Worm (Caenorhabditis elegans) whole organism, L1 larva: ENCODE results near the gene srw-77.
"Not testable (repeated sequence)": the region's sequence is repeated elsewhere in the genome, so short reads cannot be mapped to it uniquely, and the experiment has no call there.

Experiments used
- nhr-11 ChIP-seq: fragments of 150-350 bp; optimal IDR thresholded peaks from 2 replicates; lab custom pipeline; 2014; ENCODE audit warnings: missing biosample characterization, missing genetic modification characterization
- snpc-4 ChIP-seq: fragments of 150-350 bp; optimal IDR thresholded peaks from 2 replicates; lab custom pipeline; 2014; ENCODE audit warnings: missing biosample characterization, missing genetic modification characterization
- sptf-1 ChIP-seq: fragments of 150-350 bp; optimal IDR thresholded peaks from 2 replicates; lab custom pipeline; 2014; ENCODE audit warnings: missing biosample characterization, missing genetic modification characterization

DNA sequence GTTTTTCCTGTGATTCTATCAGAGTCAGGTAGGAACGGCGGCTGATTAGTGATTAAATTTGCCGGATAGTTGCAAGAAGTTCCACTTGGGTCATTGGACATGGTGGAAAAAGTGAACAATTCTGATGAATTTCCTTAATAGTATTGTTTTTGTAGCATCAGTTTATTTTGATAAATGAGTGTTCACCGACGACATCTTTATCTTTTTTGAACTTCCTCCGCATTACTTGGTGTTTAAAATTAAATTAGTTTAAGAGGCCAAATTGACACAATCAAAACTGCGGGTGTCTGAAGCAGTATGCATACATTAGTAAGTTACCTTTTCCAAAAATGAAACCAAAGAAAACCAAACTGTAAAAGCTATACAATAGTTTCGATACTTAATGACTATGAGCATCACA lies 5.7 kb upstream of the srw-77 start, which contains the start of gene W06G6.11:
- not testable (repeated sequence) for TF ChIP-seq snpc-4; nhr-11 (tag; lab: Kevin White, UChicago); sptf-1 (tag; lab: Kevin White, UChicago)
